Fruit fly (Drosophila melanogaster) whole organism, pupa: Measurements from ENCODE around the gene loh.

Experiments used
- CG10348 ChIP-seq: fragments of 200-800 bp; sonication (Bioruptor generic); IDR thresholded peaks from 2 replicates; pipeline ENCODE4 v1.3.6; 2022; ENCODE audit warnings: missing biosample characterization, missing genetic modification characterization
- CG12605 ChIP-seq: fragments of 200-800 bp; sonication (Bioruptor generic); IDR thresholded peaks from 2 replicates; pipeline ENCODE4 v1.3.6; 2022; ENCODE audit warnings: missing biosample characterization, missing genetic modification characterization
- CG13204 ChIP-seq: fragments of 200-800 bp; sonication (Bioruptor generic); optimal IDR thresholded peaks from 2 replicates; lab custom pipeline; 2018; ENCODE audit warnings: missing biosample characterization, mild to moderate bottlenecking, missing genetic modification characterization, moderate library complexity
- CG14655 ChIP-seq: fragments of 200-800 bp; sonication (Bioruptor generic); optimal IDR thresholded peaks from 3 replicates; lab custom pipeline; 2017; ENCODE audit warnings: mild to moderate bottlenecking, missing biosample characterization, missing genetic modification reagents, missing genetic modification characterization
- CG15710 ChIP-seq: fragments of 200-800 bp; sonication (Bioruptor generic); optimal IDR thresholded peaks from 2 replicates; lab custom pipeline; 2018; ENCODE audit warnings: missing biosample characterization, mild to moderate bottlenecking, missing genetic modification characterization, moderate library complexity
- CG17806 ChIP-seq: fragments of 200-800 bp; sonication (Bioruptor generic); optimal IDR thresholded peaks from 2 replicates; lab custom pipeline; 2018; ENCODE audit warnings: missing biosample characterization, mild to moderate bottlenecking, missing genetic modification characterization, moderate library complexity
- CG32121 ChIP-seq: fragments of 200-800 bp; sonication (Bioruptor generic); IDR thresholded peaks from 2 replicates; pipeline ENCODE4 v1.3.6; 2022; ENCODE audit warnings: missing biosample characterization, missing genetic modification characterization
- CG34367 ChIP-seq: fragments of 200-800 bp; sonication (Bioruptor generic); optimal IDR thresholded peaks from 2 replicates; lab custom pipeline; 2018; ENCODE audit warnings: missing biosample characterization, mild to moderate bottlenecking, missing genetic modification characterization
- CG4496 ChIP-seq: fragments of 200-800 bp; sonication (Bioruptor generic); IDR thresholded peaks from 3 replicates; pipeline ENCODE4 v1.3.6; 2022; ENCODE audit warnings: missing biosample characterization, missing genetic modification characterization
- CG8159 ChIP-seq: fragments of 200-800 bp; sonication (Bioruptor generic); optimal IDR thresholded peaks from 3 replicates; lab custom pipeline; 2018; ENCODE audit warnings: missing biosample characterization, mild to moderate bottlenecking, missing genetic modification characterization, moderate library complexity
- CG8301 ChIP-seq: fragments of 200-800 bp; sonication (Bioruptor generic); optimal IDR thresholded peaks from 2 replicates; lab custom pipeline; 2018; ENCODE audit warnings: missing biosample characterization, mild to moderate bottlenecking, missing genetic modification characterization
- CG9948 ChIP-seq: fragments of 200-800 bp; sonication (Bioruptor generic); optimal IDR thresholded peaks from 2 replicates; lab custom pipeline; 2018; ENCODE audit warnings: missing biosample characterization, mild to moderate bottlenecking, missing genetic modification characterization, moderate library complexity
- D1 ChIP-seq: fragments of 200-800 bp; sonication (Bioruptor generic); optimal IDR thresholded peaks from 2 replicates; lab custom pipeline; 2018; ENCODE audit warnings: missing biosample characterization, mild to moderate bottlenecking, missing genetic modification characterization, moderate library complexity
- EcR ChIP-seq: fragments of 200-800 bp; sonication (Bioruptor generic); optimal IDR thresholded peaks from 3 replicates; lab custom pipeline; 2019; ENCODE audit warnings: missing biosample characterization, missing genetic modification characterization, mild to moderate bottlenecking, moderate library complexity, missing genetic modification reagents
- Ets98B ChIP-seq: fragments of 200-800 bp; sonication (Bioruptor generic); IDR thresholded peaks from 2 replicates; pipeline ENCODE4 v1.3.6; 2022; ENCODE audit warnings: missing biosample characterization, missing genetic modification characterization
- Pif1A ChIP-seq: fragments of 200-800 bp; sonication (Bioruptor generic); optimal IDR thresholded peaks from 3 replicates; lab custom pipeline; 2016; ENCODE audit warnings: missing biosample characterization, missing genetic modification characterization
- Pif1B ChIP-seq: fragments of 200-800 bp; sonication (Bioruptor generic); optimal IDR thresholded peaks from 3 replicates; lab custom pipeline; 2016; ENCODE audit warnings: missing biosample characterization, missing genetic modification characterization
- Snoo ChIP-seq: fragments of 200-800 bp; sonication (Bioruptor generic); optimal IDR thresholded peaks from 3 replicates; lab custom pipeline; 2017; ENCODE audit warnings: missing biosample characterization, mild to moderate bottlenecking, missing genetic modification characterization, inconsistent platforms
- fd96Ca ChIP-seq: fragments of 200-800 bp; sonication (Bioruptor generic); IDR thresholded peaks from 3 replicates; pipeline ENCODE4 v1.3.6; 2022; ENCODE audit warnings: missing biosample characterization, missing genetic modification characterization
- gl ChIP-seq: fragments of 200-800 bp; sonication (Bioruptor generic); optimal IDR thresholded peaks from 2 replicates; lab custom pipeline; 2018; ENCODE audit warnings: missing biosample characterization, mild to moderate bottlenecking, missing genetic modification characterization
- rn ChIP-seq: fragments of 200-800 bp; sonication (Bioruptor generic); IDR thresholded peaks from 2 replicates; pipeline ENCODE4 v1.3.6; 2022; ENCODE audit warnings: missing biosample characterization, missing genetic modification characterization

loh gene

DNA sequence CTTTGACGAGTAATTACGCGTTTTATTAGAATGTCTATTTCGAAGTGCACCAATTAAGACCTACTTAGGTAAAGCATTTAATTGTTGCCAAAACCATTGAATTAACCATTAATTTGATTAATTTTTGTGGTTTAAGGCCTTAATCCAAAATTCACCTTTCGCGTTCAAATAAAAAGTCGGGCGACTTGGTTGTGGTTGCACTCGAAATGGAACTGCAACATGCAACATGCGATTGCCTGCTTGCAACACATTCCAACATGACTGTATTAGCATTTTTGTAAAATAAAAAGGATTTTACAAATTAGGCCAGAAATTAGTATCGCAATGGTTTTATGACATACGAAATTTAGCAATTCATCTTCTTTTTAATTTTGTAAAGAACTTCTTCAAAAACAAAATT, 32.5 kb downstream of the loh start:
- TF ChIP-seq CG4496 (GFP tag; lab: Robert Waterston, UW) (no peak), CG8159 (tag; lab: Kevin White, UChicago) (no peak), CG32121 (GFP tag; lab: Robert Waterston, UW) (no peak), fd96Ca (GFP tag; lab: Robert Waterston, UW) (no peak), D1 (tag; lab: Kevin White, UChicago) (no peak), CG13204 (no peak), CG9948 (tag; lab: Kevin White, UChicago) (no peak), CG34367 (tag; lab: Kevin White, UChicago) (no peak), rn (GFP tag; lab: Robert Waterston, UW) (no peak), gl (tag; lab: Kevin White, UChicago) (no peak), CG10348 (no peak), CG17806 (tag; lab: Kevin White, UChicago) (no peak)

DNA sequence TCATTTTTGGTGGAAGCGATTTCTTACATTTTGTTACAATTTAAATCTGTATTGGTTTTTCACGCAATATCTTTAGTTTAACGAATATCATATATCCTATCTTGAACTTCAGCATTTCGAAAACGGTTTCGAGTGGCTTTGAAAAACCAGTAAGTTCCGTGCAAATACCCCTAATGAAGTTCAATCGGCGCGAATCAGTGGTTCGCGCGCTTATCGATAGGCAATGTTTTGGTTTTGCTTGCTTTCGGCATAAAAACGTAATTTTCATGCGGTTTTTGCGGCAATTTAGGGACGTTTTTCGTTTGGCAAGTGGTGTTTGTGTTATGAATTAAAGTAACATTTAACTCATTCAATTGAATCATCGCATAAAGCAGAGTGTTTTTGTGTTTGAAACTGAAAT, 34.5 kb downstream of the loh start, which contains the start of gene RluA-2:
RluA-2 (plus strand) TSS at position 195 of the 400 bp plus-strand sequence.
- TF ChIP-seq CG8301 (tag; lab: Kevin White, UChicago) (no peak), CG14655 (GFP tag; lab: Kevin White, UChicago) (no peak), CG4496 (GFP tag; lab: Robert Waterston, UW) (no peak), CG9948 (tag; lab: Kevin White, UChicago) (no peak), Pif1A (GFP tag; lab: Kevin White, UChicago) (no peak)
- TF ChIP-seq, all 21 proteins: peak for 0

DNA sequence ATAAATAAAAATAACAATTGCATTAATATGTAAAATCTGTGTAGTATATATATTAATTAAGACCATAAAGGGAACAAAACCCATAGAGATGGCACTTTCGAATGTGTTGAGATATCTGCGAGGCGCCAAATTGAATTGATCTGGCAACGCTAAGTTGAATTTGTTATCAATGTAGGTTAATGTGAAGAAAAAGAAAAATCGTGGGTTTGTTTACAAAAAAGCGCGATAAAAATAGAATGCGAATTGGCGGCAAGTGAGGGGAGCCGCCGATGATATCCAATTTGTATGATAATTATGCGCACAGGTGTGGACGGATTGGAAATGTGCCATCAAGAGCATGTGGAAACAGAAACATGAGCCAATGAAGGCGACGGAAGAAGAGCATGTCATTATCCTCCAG, 37.5 kb downstream of the loh start:
- no peak for TF ChIP-seq CG14655 (GFP tag; lab: Kevin White, UChicago)
- TF ChIP-seq CG8301 (tag; lab: Kevin White, UChicago) = no peak
- TF ChIP-seq CG32121 (GFP tag; lab: Robert Waterston, UW) = peak; percentile 47
- TF ChIP-seq CG15710 = no peak
- peak; percentile 7 for TF ChIP-seq gl (tag; lab: Kevin White, UChicago)
- no peak for TF ChIP-seq CG4496 (GFP tag; lab: Robert Waterston, UW)
- TF ChIP-seq CG34367 (tag; lab: Kevin White, UChicago) = no peak

DNA sequence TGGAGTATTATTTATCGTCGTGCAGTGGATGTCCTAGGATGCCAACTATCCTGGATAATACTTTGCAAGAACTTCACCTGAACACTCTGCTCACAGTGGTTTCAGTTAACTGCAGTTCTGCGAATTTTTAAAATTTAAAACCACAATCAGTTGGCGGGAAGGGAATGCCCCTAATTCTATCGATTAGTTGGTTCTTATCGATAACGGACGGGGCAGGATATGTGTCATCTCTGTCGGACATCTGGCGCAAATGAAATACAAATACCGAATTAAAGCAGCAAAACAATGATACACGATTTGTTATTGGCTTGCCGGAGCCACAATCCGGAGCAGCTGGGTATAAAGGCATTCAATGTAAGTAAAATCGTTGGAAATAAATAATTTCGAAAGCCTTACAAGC, 40.7 kb downstream of the loh start, which contains the start of gene Grip75:
Grip75 (plus strand) TSS at position 223 of the 400 bp plus-strand sequence.
- TF ChIP-seq CG9948 (tag; lab: Kevin White, UChicago) = no peak
- TF ChIP-seq CG15710 = no peak
- TF ChIP-seq CG17806 (tag; lab: Kevin White, UChicago) = no peak
- TF ChIP-seq CG34367 (tag; lab: Kevin White, UChicago) = no peak
- TF ChIP-seq CG12605 (GFP tag; lab: Robert Waterston, UW) = no peak
- no peak for TF ChIP-seq gl (tag; lab: Kevin White, UChicago)
- no peak for TF ChIP-seq Ets98B (GFP tag; lab: Robert Waterston, UW)
- TF ChIP-seq Snoo (tag; lab: Kevin White, UChicago) = no peak
- no peak for TF ChIP-seq CG8159 (tag; lab: Kevin White, UChicago)
- TF ChIP-seq CG10348 = no peak
- no peak for TF ChIP-seq CG13204
- TF ChIP-seq rn (GFP tag; lab: Robert Waterston, UW) = no peak

DNA sequence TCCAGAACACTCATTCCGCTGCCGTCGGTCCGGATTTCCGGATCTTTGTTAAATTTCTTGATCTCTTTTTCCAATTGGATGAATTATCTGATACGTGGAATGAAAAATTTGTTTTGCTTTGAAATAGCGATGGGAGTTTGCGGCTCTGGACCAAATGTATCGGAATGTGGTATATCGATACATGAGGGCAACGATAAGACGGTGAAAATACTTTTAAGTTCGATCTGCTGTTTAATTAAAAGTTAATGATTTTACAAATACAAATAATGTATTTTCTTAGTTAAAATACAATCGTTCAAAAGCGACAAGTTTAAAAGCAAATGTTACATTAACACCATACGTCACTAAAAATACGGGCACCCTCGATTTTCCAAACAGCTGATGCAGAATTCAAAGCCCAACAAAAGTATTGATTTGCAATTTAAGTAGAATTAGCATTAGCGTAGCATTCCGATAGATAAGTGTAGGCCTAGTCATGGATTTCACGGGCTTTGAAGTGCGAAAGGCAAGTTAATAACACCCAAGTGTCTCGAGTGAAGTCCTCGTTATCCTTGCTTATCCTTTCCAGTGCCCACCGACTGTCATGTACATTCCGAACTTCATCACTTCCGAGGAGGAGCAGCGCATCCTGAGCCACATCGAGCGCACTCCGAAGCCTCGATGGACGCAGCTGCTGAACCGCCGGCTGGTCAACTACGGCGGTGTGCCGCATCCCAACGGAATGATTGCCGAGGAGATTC, 46.3 kb downstream of the loh start, which contains the start of the genes Cog4 and CG6144:
Cog4 (minus strand) TSS at position 139 of the 740 bp plus-strand sequence.
CG6144 (plus strand) TSS at position 211 of the 740 bp plus-strand sequence.
- TF ChIP-seq gl (tag; lab: Kevin White, UChicago) (no peak), D1 (tag; lab: Kevin White, UChicago) (no peak), EcR (GFP tag; lab: Kevin White, UChicago) (no peak), CG4496 (GFP tag; lab: Robert Waterston, UW) (no peak), CG8159 (tag; lab: Kevin White, UChicago) (no peak), rn (GFP tag; lab: Robert Waterston, UW) (no peak), fd96Ca (GFP tag; lab: Robert Waterston, UW) (no peak), CG17806 (tag; lab: Kevin White, UChicago) (no peak), Pif1B (GFP tag; lab: Kevin White, UChicago) (no peak), CG15710 (no peak), Ets98B (GFP tag; lab: Robert Waterston, UW) (no peak)
- TF ChIP-seq, all 21 proteins: peak for 0

DNA sequence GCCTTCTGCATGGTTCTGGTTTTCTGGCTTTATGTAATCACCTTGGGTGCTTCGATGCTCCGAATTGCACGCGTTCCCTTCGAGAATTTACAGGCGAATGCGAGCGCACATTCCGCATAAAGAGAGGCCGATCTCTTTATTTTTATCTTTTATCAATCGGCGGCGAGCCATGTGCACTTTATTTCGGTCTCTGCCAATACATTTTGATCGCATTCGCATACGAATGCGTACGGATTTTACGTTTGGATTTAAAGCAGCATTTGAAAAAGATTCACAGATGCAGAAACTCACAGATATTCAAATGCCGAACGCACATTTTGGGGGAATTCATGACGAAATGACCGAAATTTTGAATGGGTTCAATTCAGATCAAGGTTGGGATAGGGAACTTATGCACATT, 49.0 kb downstream of the loh start, which contains the start of gene CG13144:
CG13144 (minus strand) TSS at position 101 of the 400 bp plus-strand sequence.
- TF ChIP-seq CG17806 (tag; lab: Kevin White, UChicago) = no peak
- TF ChIP-seq CG9948 (tag; lab: Kevin White, UChicago) = no peak
- TF ChIP-seq CG8301 (tag; lab: Kevin White, UChicago) = no peak
- no peak for TF ChIP-seq CG34367 (tag; lab: Kevin White, UChicago)
- TF ChIP-seq CG14655 (GFP tag; lab: Kevin White, UChicago) = no peak
- TF ChIP-seq CG10348 = no peak
- no peak for TF ChIP-seq Ets98B (GFP tag; lab: Robert Waterston, UW)
- TF ChIP-seq gl (tag; lab: Kevin White, UChicago) = no peak
- no peak for TF ChIP-seq CG12605 (GFP tag; lab: Robert Waterston, UW)
- TF ChIP-seq D1 (tag; lab: Kevin White, UChicago) = no peak
- TF ChIP-seq Snoo (tag; lab: Kevin White, UChicago) = no peak
- TF ChIP-seq EcR (GFP tag; lab: Kevin White, UChicago) = no peak
- TF ChIP-seq CG32121 (GFP tag; lab: Robert Waterston, UW) = no peak
